Worm (Caenorhabditis elegans): Measurements from ENCODE around the gene C39B10.4.

C39B10.4 gene

ce11 chrX:10419743-10420142, 25.1 kb upstream of the C39B10.4 start, which contains the start of gene cdk-11.2 (continued):
- no peak for TF ChIP-seq madf-9 (GFP tag; conservative IDR thresholded peaks at IDR 0.05)
- no peak for TF ChIP-seq cey-2 (tag; optimal IDR thresholded peaks at IDR 0.05; ENCODE audit: borderline replicate concordance, insufficient read depth)
- no peak for TF ChIP-seq lim-7 (GFP tag; IDR thresholded peaks at IDR 0.05)
- TF ChIP-seq attf-4 (tag; optimal IDR thresholded peaks at IDR 0.05) = no peak
- no peak for TF ChIP-seq snpc-4 (tag; optimal IDR thresholded peaks at IDR 0.05)

DNA sequence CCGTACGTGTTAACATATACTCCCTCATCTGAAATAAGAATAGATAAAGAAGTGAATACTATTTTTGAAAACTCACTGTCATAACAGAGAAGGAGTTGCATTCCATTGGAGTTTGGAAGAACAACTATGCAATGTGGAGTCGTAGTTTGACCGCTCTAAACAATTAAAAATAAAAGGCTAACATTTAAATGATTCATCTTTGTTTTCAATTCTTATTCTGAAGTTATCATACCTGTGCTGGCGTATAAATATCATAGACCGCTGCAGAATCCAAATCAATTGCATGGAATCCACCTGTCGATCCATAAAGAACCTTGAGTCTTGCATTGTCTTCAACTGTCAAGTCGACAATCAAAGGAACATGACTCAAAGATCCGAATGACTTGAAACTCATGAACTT, 22.1 kb upstream of the C39B10.4 start:
- TF ChIP-seq aha-1 (tag) = peak; percentile 96
- TF ChIP-seq lsy-2 (tag; optimal IDR thresholded peaks at IDR 0.05) = no peak

- no peak for TF ChIP-seq ztf-7 (tag; optimal IDR thresholded peaks at IDR 0.05)
- 0 out of 2 replicates have a peak, but pooled peaks have one; percentile 17 for TF ChIP-seq vab-7 (GFP tag; IDR thresholded peaks at IDR 0.05)
- TF ChIP-seq egl-43 (GFP tag; IDR thresholded peaks at IDR 0.05) = 0 out of 2 replicates have a peak, but pooled peaks have one; percentile 9
- peak; percentile 49; the same call in 1 of the 2 replicates for TF ChIP-seq set-16 (GFP tag; IDR thresholded peaks at IDR 0.05)
These were observed 20.1 kb upstream of the C39B10.4 start for ce11 chrX:10424744-10425143.

- TF ChIP-seq nhr-102 (tag; optimal IDR thresholded peaks at IDR 0.05) = no peak
- no peak for TF ChIP-seq mxl-2 (GFP tag; conservative IDR thresholded peaks at IDR 0.05)
- no peak for TF ChIP-seq F44E2.7 (GFP tag; IDR thresholded peaks at IDR 0.05)
- no peak for TF ChIP-seq nhr-11 (tag; optimal IDR thresholded peaks at IDR 0.05)
- TF ChIP-seq nhr-48 (tag; optimal IDR thresholded peaks at IDR 0.05) = no peak
- TF ChIP-seq ceh-44 (GFP tag; IDR thresholded peaks at IDR 0.05) = no peak
- no peak for TF ChIP-seq nhr-41 (GFP tag; IDR thresholded peaks at IDR 0.05)
- TF ChIP-seq unc-39 (tag; optimal IDR thresholded peaks at IDR 0.05) = no peak
- TF ChIP-seq D1046.2 (GFP tag; IDR thresholded peaks at IDR 0.05) = no peak
- no peak for TF ChIP-seq ceh-62 (tag; optimal IDR thresholded peaks at IDR 0.05)
- TF ChIP-seq rbr-2 (tag; optimal IDR thresholded peaks at IDR 0.05) = no peak
- TF ChIP-seq lir-3 (tag; optimal IDR thresholded peaks at IDR 0.05) = no peak
- no peak for TF ChIP-seq lim-7 (GFP tag; IDR thresholded peaks at IDR 0.05)
These were observed 16.7 kb upstream of the C39B10.4 start for ce11 chrX:10428109-10428508.

DNA sequence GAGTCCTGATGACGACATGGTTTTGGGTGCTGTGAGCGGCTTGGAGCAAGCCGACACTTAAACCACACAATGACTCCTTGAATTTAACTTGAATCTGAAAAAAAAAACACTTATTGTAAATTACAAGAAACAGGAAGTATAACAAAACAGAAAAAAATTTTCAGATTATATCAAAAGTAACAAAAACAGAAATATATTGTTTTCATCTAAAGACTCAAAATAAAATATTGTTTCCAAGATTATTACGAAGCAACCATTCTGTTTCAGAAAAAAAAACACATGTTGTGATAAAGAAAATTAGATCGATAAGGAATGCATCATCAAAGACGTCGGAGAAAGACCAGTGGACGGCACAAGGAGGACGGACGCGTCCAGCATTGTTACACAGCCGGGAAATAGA, 16.2 kb upstream of the C39B10.4 start, which contains the start of gene mig-15:
mig-15 (minus strand) TSS at position 101 of the 400 bp plus-strand sequence.
- no peak for TF ChIP-seq duxl-1 (tag; optimal IDR thresholded peaks at IDR 0.05; ENCODE audit: poor library complexity)
- TF ChIP-seq nhr-42 (GFP tag; IDR thresholded peaks at IDR 0.05) = no peak
- TF ChIP-seq ZK337.2 (GFP tag; IDR thresholded peaks at IDR 0.05) = no peak
- TF ChIP-seq nhr-6 (tag; optimal IDR thresholded peaks at IDR 0.05) = no peak
- TF ChIP-seq daf-16 (GFP tag; optimal IDR thresholded peaks at IDR 0.05) = no peak
- peak; percentile 24 for TF ChIP-seq daf-16 (tag; optimal IDR thresholded peaks at IDR 0.05)

DNA sequence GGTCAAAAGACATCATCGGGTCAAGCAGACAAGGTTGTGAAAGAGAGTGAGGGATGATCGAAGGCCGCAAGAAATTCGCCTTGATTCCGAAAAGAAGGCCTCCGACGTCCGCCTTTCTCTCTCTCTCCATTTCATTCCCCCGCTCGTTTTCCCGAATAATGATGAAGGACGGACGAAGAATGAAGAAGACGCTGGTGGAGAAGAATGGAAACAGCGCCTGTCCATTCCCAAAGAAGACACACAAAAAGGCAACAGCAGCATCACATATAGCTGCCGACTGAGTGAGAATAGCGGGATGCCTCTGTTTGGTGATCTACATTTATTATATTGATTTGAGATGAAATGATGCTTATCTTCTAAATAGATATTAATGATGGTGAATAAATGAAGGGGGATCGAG, 15.6 kb upstream of the C39B10.4 start:
- TF ChIP-seq F37D6.2 (tag; optimal IDR thresholded peaks at IDR 0.05) (no peak), madf-9 (GFP tag; conservative IDR thresholded peaks at IDR 0.05) (no peak), mdt-29 (GFP tag; IDR thresholded peaks at IDR 0.05) (no peak), hmg-1.1 (GFP tag; IDR thresholded peaks at IDR 0.05) (0 out of 2 replicates have a peak, but pooled peaks have one; percentile 6), nhr-25 (tag; optimal IDR thresholded peaks at IDR 0.05; ENCODE audit: borderline replicate concordance, insufficient read depth) (peak; percentile 15)

All from whole organism, L4 larva.